Worm (Caenorhabditis elegans) whole organism, mixed stage, embryonic: ENCODE data around the gene phf-34.

Experiments used
- nhr-28 ChIP-seq: fragments of 150-350 bp; optimal IDR thresholded peaks from 2 replicates; lab custom pipeline; 2014; ENCODE audit warnings: missing biosample characterization, missing genetic modification characterization
- snpc-4 ChIP-seq: fragments of 150-350 bp; optimal IDR thresholded peaks from 2 replicates; lab custom pipeline; 2014; ENCODE audit warnings: missing biosample characterization, missing genetic modification characterization
- unc-62 ChIP-seq: fragments of 150-350 bp; optimal IDR thresholded peaks from 2 replicates; lab custom pipeline; 2014; ENCODE audit warnings: missing biosample characterization, missing genetic modification reagents, missing genetic modification characterization

DNA sequence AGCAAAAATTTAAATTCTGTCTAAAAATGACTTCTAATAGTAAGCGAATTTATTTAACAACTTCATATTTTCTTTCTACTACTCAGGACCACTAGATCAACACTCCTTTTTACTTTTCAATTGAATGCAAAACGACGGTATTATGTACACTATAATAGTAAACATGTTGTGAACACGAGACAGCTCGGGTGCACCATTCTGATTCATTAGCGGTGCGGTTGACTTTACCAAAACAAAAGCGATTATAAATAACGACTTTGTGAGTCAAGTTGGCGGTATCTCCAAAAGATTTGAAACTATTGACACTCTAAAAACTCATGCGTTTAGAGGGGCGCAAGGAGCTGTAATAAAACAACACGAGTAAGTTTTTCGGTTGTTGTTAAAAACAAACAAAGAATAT, 41.2 kb upstream of the phf-34 start:
- TF ChIP-seq nhr-28 (tag; lab: Kevin White, UChicago) (no peak), unc-62 (GFP tag; lab: Kevin White, UChicago) (no peak), snpc-4 (tag; lab: Kevin White, UChicago) (no peak)
